Fruit fly (Drosophila melanogaster): ENCODE measurements around the gene ko.

DNA sequence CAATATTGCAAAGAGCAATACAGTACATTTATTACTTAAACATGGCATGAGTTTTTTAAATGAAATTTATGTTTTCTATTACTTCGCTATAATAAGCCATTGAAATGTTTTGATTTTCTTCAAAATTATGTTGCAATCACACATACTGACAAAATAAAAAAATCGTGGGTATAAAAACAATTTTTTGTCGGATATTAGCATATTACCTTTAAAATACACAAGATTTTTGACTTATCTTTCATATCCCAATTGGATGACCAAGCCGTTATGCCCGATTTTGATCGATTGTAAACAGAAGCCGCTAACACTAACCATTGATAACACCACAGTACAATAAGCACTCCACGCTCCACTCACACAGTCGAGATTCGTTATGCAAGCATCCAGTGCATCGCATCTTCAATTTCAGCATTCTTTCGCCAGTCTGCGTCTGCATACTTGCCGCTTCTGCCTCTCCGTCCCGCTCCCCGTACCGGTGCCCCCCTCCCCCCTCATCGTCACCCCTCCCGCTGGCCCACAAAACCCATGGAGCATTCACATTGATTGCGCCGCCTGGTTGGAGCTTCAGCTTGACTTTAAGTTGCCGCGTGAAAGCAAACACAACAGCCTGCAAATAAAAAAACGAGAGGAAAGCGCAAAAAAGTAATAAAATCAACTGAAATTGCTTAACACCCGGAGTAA, 26.5 kb downstream of the ko start:
- TF ChIP-seq insv (optimal IDR thresholded peaks at IDR 0.05) (no peak), psq (optimal IDR thresholded peaks at IDR 0.05) (no peak), ttk (optimal IDR thresholded peaks at IDR 0.05) (no peak)
